Fruit fly (Drosophila melanogaster): ENCODE measurements around the gene Pgam5.

Gene Pgam5

DNA sequence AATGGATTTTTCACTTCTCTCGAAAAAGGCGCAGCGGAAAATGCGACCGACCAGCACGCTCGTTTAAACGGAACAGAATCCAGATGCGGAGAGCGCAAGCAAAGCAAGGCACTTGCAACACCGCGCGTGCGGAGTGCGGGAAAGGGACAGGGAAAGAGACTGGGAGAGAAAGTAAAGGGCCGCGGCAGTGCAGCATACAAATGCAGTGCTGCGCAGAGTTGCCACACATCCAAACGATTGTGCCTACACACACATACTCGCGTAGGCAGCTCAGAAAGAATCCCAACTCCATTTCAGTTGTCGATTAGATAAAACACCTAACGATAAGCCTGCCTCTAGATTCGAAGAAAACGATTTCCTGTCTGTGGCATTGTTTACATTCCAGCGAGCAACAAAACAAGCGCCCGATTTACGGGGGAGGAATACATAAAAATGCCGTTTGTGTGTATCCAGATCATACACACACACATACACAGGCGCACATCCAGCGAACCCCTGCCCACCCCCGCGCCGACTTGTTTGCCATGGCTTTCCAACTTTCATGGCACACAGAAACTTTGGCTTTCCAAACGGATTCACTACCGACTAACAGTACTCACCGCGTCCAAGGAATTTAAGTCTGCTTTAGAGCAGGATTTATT, 26.2 kb upstream of the Pgam5 start (continued):
- no peak for TF ChIP-seq lmd (GFP tag; IDR thresholded peaks at IDR 0.05)
- no peak for TF ChIP-seq gcm (GFP tag; optimal IDR thresholded peaks at IDR 0.05)
- no peak for TF ChIP-seq tin (GFP tag; optimal IDR thresholded peaks at IDR 0.05)
- TF ChIP-seq CG12744 (GFP tag; optimal IDR thresholded peaks at IDR 0.05): no peak
- TF ChIP-seq ftz-f1 (GFP tag; optimal IDR thresholded peaks at IDR 0.05): no peak
- TF ChIP-seq tll (GFP tag; optimal IDR thresholded peaks at IDR 0.05): no peak
- TF ChIP-seq CG12071 (GFP tag; optimal IDR thresholded peaks at IDR 0.05): no peak
- TF ChIP-seq CG15269 (tag; optimal IDR thresholded peaks at IDR 0.05): no peak
- no peak for TF ChIP-seq H15 (GFP tag; IDR thresholded peaks at IDR 0.05)
- no peak for TF ChIP-seq tgo (GFP tag; IDR thresholded peaks at IDR 0.05)
- no peak for TF ChIP-seq bab2 (GFP tag; optimal IDR thresholded peaks at IDR 0.05)
- TF ChIP-seq inv (GFP tag; IDR thresholded peaks at IDR 0.05; ENCODE audit: partially characterized antibody): no peak
- no peak for TF ChIP-seq zfh2 (GFP tag; optimal IDR thresholded peaks at IDR 0.05)
- no peak for TF ChIP-seq Camta (GFP tag; optimal IDR thresholded peaks at IDR 0.05)
- TF ChIP-seq CTCF (GFP tag; optimal IDR thresholded peaks at IDR 0.05): no peak
- TF ChIP-seq knrl (GFP tag; IDR thresholded peaks at IDR 0.05; ENCODE audit: partially characterized antibody): no peak
- no peak for TF ChIP-seq CrebB (tag; optimal IDR thresholded peaks at IDR 0.05)
- no peak for TF ChIP-seq MTF-1 (GFP tag; optimal IDR thresholded peaks at IDR 0.05; ENCODE audit: borderline replicate concordance)
- TF ChIP-seq Stat92E (GFP tag; optimal IDR thresholded peaks at IDR 0.05): peak in 1 of 3 experiments; percentile 61
- TF ChIP-seq wek (GFP tag; optimal IDR thresholded peaks at IDR 0.05): no peak
- TF ChIP-seq Fer3 (tag; optimal IDR thresholded peaks at IDR 0.05): no peak
- no peak for TF ChIP-seq CG10147 (GFP tag; optimal IDR thresholded peaks at IDR 0.05)
- TF ChIP-seq cg (GFP tag; optimal IDR thresholded peaks at IDR 0.05): peak; percentile 88
- TF ChIP-seq CG8281 (tag; optimal IDR thresholded peaks at IDR 0.05): no peak
- TF ChIP-seq CG8089 (GFP tag; optimal IDR thresholded peaks at IDR 0.05): no peak
- TF ChIP-seq dati (GFP tag; IDR thresholded peaks at IDR 0.05): no peak
- no peak for TF ChIP-seq CG9727 (GFP tag; optimal IDR thresholded peaks at IDR 0.05)
- no peak for TF ChIP-seq CG17802 (tag; optimal IDR thresholded peaks at IDR 0.05)

DNA sequence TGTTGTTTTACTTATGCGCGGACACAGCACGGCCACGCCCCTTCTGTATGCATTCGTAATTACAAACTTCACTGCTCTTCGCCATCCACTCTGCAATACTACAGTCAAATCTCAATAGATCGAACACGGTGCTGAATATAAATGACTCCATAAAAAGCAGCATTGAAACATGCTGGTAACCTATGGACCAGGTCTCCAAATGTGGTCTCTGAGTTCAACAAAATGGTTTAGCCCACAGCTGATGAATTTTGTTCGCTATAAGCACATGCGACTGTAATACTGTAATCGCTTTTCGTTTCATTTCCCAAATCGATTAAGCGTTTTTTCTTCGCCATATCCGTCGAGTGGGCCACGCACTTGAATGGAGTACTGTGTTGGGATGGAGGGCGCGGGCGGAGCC, 24.0 kb upstream of the Pgam5 start:
- TF ChIP-seq CG4820 (GFP tag; optimal IDR thresholded peaks at IDR 0.05) (no peak), Hmx (GFP tag; optimal IDR thresholded peaks at IDR 0.05) (no peak), Drgx (GFP tag; IDR thresholded peaks at IDR 0.05) (peak; percentile 27; the same call in 1 of the 2 replicates), dmrt11E (tag; optimal IDR thresholded peaks at IDR 0.05) (no peak), CG15514 (GFP tag; optimal IDR thresholded peaks at IDR 0.05) (no peak), CG11504 (tag; optimal IDR thresholded peaks at IDR 0.05) (peak; percentile 4), repo (GFP tag; optimal IDR thresholded peaks at IDR 0.05) (no peak), stc (GFP tag; IDR thresholded peaks at IDR 0.05) (no peak), kay (GFP tag; optimal IDR thresholded peaks at IDR 0.05) (no peak), Ets97D (GFP tag; optimal IDR thresholded peaks at IDR 0.05) (no peak), B-H1 (GFP tag; IDR thresholded peaks at IDR 0.05) (no peak), CG10366 (GFP tag; IDR thresholded peaks at IDR 0.05) (peak; percentile 20; the same call in 1 of the 2 replicates), otp (GFP tag; IDR thresholded peaks at IDR 0.05) (no peak), lbe (GFP tag; optimal IDR thresholded peaks at IDR 0.05) (no peak), grau (tag; optimal IDR thresholded peaks at IDR 0.05) (peak; percentile 67), CG12219 (GFP tag; optimal IDR thresholded peaks at IDR 0.05) (no peak), C15 (GFP tag; IDR thresholded peaks at IDR 0.05) (no peak), br (optimal IDR thresholded peaks at IDR 0.05) (no peak), fd64A (GFP tag; optimal IDR thresholded peaks at IDR 0.05) (no peak), CG7271 (tag; optimal IDR thresholded peaks at IDR 0.05) (no peak), croc (GFP tag; conservative IDR thresholded peaks at IDR 0.05) (no peak), fd96Cb (tag; optimal IDR thresholded peaks at IDR 0.05) (no peak), dm (GFP tag; optimal IDR thresholded peaks at IDR 0.05) (no peak), unc-4 (GFP tag; IDR thresholded peaks at IDR 0.05; ENCODE audit: partially characterized antibody) (no peak)

Data from whole organism, embryonic.